Worm (Caenorhabditis elegans): Measurements from ENCODE around the gene skr-15.
A peak's percentile ranks its signal among the peaks of the same experiment; 100 is the strongest.

Gene skr-15

ce11 chrII:3811816-3812332 lies 12.1 kb upstream of the skr-15 start, which contains the start of gene lido-15:
Gene lido-15 (plus strand): TSS chrII:3812282.
- no peak for TF ChIP-seq lim-7 (GFP tag; IDR thresholded peaks at IDR 0.05)
- TF ChIP-seq D1046.2 (GFP tag; IDR thresholded peaks at IDR 0.05) = no peak
- no peak for TF ChIP-seq ceh-62 (tag; optimal IDR thresholded peaks at IDR 0.05)
- peak in 1 of 2 experiments; percentile 64 for TF ChIP-seq unc-62 (GFP tag; optimal IDR thresholded peaks at IDR 0.05 in 1 of 2)
- TF ChIP-seq unc-62 (tag; optimal IDR thresholded peaks at IDR 0.05) = no peak
- no peak for TF ChIP-seq Y48G9A.11 (GFP tag; IDR thresholded peaks at IDR 0.05)
- no peak for TF ChIP-seq nhr-11 (tag; optimal IDR thresholded peaks at IDR 0.05)
- no peak for TF ChIP-seq T20F7.1 (GFP tag; optimal IDR thresholded peaks at IDR 0.05)
- no peak for TF ChIP-seq arid-1 (GFP tag; conservative IDR thresholded peaks at IDR 0.05)
- peak; percentile 42 for TF ChIP-seq lin-38 (GFP tag; IDR thresholded peaks at IDR 0.05)
- no peak for TF ChIP-seq spr-3 (GFP tag; optimal IDR thresholded peaks at IDR 0.05)
- no peak for TF ChIP-seq nhr-77 (tag; optimal IDR thresholded peaks at IDR 0.05)
- TF ChIP-seq daf-8 (GFP tag; IDR thresholded peaks at IDR 0.05) = no peak
- TF ChIP-seq spr-1 (tag; optimal IDR thresholded peaks at IDR 0.05) = no peak
- TF ChIP-seq nhr-102 (tag; optimal IDR thresholded peaks at IDR 0.05) = no peak
- no peak for TF ChIP-seq tra-1 (GFP tag; IDR thresholded peaks at IDR 0.05)
- no peak for TF ChIP-seq mxl-3 (GFP tag; optimal IDR thresholded peaks at IDR 0.05)
- TF ChIP-seq lir-3 (tag; optimal IDR thresholded peaks at IDR 0.05) = no peak
- no peak for TF ChIP-seq dpl-1 (GFP tag; optimal IDR thresholded peaks at IDR 0.05)
- peak; percentile 51 for TF ChIP-seq hlh-30 (tag; optimal IDR thresholded peaks at IDR 0.05; ENCODE audit: insufficient read depth)
- TF ChIP-seq F49E8.2 (tag; optimal IDR thresholded peaks at IDR 0.05; ENCODE audit: borderline replicate concordance) = no peak
- TF ChIP-seq zag-1 (tag; optimal IDR thresholded peaks at IDR 0.05) = no peak
- TF ChIP-seq snpc-1.2 (GFP tag; IDR thresholded peaks at IDR 0.05) = no peak

DNA sequence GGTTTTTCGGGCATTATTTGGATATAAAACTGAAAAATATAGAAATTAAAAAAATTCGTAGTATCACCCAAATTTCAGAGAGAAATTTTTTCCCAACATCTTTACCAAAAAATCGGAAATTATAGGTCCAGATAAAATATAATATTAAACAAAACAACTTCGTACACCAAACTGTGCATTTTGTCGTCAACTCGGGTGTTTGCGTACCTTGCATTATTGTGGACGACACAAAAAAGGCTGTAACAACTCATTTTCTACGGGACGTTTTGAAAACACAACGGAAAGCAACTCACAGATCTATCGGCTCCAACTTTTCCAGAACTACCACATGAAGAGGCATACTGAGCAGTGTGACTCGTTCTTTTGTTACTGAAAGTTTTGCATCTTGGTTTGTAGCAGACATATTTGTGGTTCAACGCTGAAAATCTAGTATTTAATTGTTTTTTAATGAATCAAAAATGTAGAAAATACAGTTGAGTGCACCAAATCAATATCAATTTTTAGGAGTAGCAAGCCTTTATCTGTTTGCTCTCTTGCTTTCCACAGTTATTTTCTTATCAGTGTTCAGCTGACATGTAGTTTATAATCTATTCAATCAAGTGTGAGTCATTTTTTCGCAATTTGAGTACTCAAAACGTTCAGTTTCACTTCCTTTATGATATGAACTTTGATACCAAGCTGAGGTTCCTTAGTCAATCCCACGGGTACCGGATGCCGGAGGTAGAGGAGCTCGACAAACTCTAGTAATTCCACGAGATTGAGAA lies 8.3 kb upstream of the skr-15 start:
- TF ChIP-seq unc-62 (GFP tag; optimal IDR thresholded peaks at IDR 0.05 in 1 of 2) (peak in 1 of 2 experiments; percentile 95), unc-62 (tag; optimal IDR thresholded peaks at IDR 0.05) (no peak), php-3 (GFP tag; IDR thresholded peaks at IDR 0.05) (0 out of 2 replicates have a peak, but pooled peaks have one; percentile 32), aha-1 (tag) (no peak), daf-16 (GFP tag; optimal IDR thresholded peaks at IDR 0.05) (no peak), daf-16 (tag; optimal IDR thresholded peaks at IDR 0.05) (peak; percentile 52), nhr-6 (tag; optimal IDR thresholded peaks at IDR 0.05) (peak; percentile 40), ZK546.5 (tag; optimal IDR thresholded peaks at IDR 0.05) (no peak), lin-1 (GFP tag; IDR thresholded peaks at IDR 0.05) (0 out of 2 replicates have a peak, but pooled peaks have one; percentile 23), pqm-1 (tag; optimal IDR thresholded peaks at IDR 0.05) (peak; percentile 85), hlh-11 (tag; optimal IDR thresholded peaks at IDR 0.05) (peak; percentile 45), dmd-6 (GFP tag; IDR thresholded peaks at IDR 0.05) (peak; percentile 57), lsy-2 (tag; optimal IDR thresholded peaks at IDR 0.05) (peak in 1 of 2 experiments; percentile 23), Y48G9A.11 (GFP tag; IDR thresholded peaks at IDR 0.05) (no peak), nhr-25 (tag; optimal IDR thresholded peaks at IDR 0.05; ENCODE audit: borderline replicate concordance, insufficient read depth) (no peak), dve-1 (tag; optimal IDR thresholded peaks at IDR 0.05; ENCODE audit: insufficient read depth) (peak; percentile 49), mes-2 (tag; optimal IDR thresholded peaks at IDR 0.05; ENCODE audit: poor library complexity, severe bottlenecking) (peak; percentile 38), nhr-28 (tag; optimal IDR thresholded peaks at IDR 0.05) (peak; percentile 74)
